Worm (Caenorhabditis elegans) whole organism, L4/young adult: Measurements from ENCODE around the gene rgs-1.

ENCODE experiments used
- W03F9.2 ChIP-seq: fragments of 150-350 bp; optimal IDR thresholded peaks from 2 replicates; lab custom pipeline; 2014; ENCODE audit warnings: missing biosample characterization, missing genetic modification characterization
- dao-5 ChIP-seq: sonication (generic microtip); optimal IDR thresholded peaks from 2 replicates; lab custom pipeline; 2016; ENCODE audit warnings: missing genotype, missing genetic modification characterization, moderate library complexity, missing compliant biosample characterization
- him-1 ChIP-seq: sonication (generic microtip); optimal IDR thresholded peaks from 2 replicates; lab custom pipeline; 2016; ENCODE audit warnings: missing genotype, missing genetic modification reagents, missing genetic modification characterization, missing compliant biosample characterization

DNA sequence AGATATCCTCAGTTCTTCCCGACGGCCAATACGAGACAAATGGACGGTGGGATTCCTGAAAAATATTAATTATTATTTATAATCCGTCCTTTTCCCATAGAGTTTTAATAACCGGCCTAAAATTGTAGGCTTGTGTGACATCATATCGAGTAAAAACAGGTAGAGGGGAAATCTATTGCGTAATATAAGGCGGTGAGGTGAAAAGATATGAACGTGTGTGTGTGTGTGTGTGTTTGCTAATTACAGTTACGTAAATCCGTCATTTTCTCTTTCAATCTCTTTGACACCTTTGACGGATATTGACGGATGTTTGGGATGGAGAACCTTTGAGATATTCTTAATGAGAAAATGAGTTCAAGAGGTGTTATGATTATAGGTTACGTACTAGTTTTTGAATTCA is 50.9 kb downstream of the rgs-1 start:
- TF ChIP-seq him-1 (no peak), dao-5 (tag; lab: Kevin White, UChicago) (no peak), W03F9.2 (tag; lab: Kevin White, UChicago) (no peak)
